Fruit fly (Drosophila melanogaster): ENCODE results near the gene Tbh.

Gene Tbh

dm6 chrX:8075300-8075927 lies 79.9 kb downstream of the Tbh start, which contains the start of the genes Upf2 and CG1571 (continued):
- no peak for TF ChIP-seq dan (GFP tag; IDR thresholded peaks at IDR 0.05)
- no peak for TF ChIP-seq CG6683 (GFP tag; optimal IDR thresholded peaks at IDR 0.05)
- no peak for TF ChIP-seq vfl (GFP tag; optimal IDR thresholded peaks at IDR 0.05)
- TF ChIP-seq repo (GFP tag; optimal IDR thresholded peaks at IDR 0.05), result no peak
- TF ChIP-seq CG7556 (GFP tag; optimal IDR thresholded peaks at IDR 0.05), result no peak
- no peak for TF ChIP-seq Ada2b (GFP tag; IDR thresholded peaks at IDR 0.05)
- peak; percentile 73; the same call in 2 of the 3 replicates for TF ChIP-seq mld (GFP tag; IDR thresholded peaks at IDR 0.05; ENCODE audit: partially characterized antibody)
- peak; percentile 55; the same call in 2 of the 3 replicates for TF ChIP-seq zen2 (GFP tag; IDR thresholded peaks at IDR 0.05; ENCODE audit: partially characterized antibody)
- TF ChIP-seq Hmx (GFP tag; optimal IDR thresholded peaks at IDR 0.05), result no peak
- TF ChIP-seq Stat92E (GFP tag; optimal IDR thresholded peaks at IDR 0.05), result no peak
- no peak for TF ChIP-seq sisA (GFP tag; IDR thresholded peaks at IDR 0.05)
- no peak for TF ChIP-seq CG3163 (GFP tag; optimal IDR thresholded peaks at IDR 0.05)
- TF ChIP-seq bowl (GFP tag; IDR thresholded peaks at IDR 0.05), result no peak
- TF ChIP-seq CG3065 (GFP tag; optimal IDR thresholded peaks at IDR 0.05), result no peak
- no peak for TF ChIP-seq CG31365 (tag; optimal IDR thresholded peaks at IDR 0.05)
- TF ChIP-seq esg (GFP tag; conservative IDR thresholded peaks at IDR 0.05), result no peak
- no peak for TF ChIP-seq Xrp1 (GFP tag; IDR thresholded peaks at IDR 0.05)
- no peak for TF ChIP-seq CG9727 (GFP tag; optimal IDR thresholded peaks at IDR 0.05)
- TF ChIP-seq ssp (GFP tag; IDR thresholded peaks at IDR 0.05), result peak; percentile 89
- no peak for TF ChIP-seq CG6175 (GFP tag; IDR thresholded peaks at IDR 0.05)
- no peak for TF ChIP-seq eyg (GFP tag; optimal IDR thresholded peaks at IDR 0.05)
- no peak for TF ChIP-seq CG8388 (GFP tag; optimal IDR thresholded peaks at IDR 0.05)
- no peak for TF ChIP-seq CG18764 (GFP tag; optimal IDR thresholded peaks at IDR 0.05)
- no peak for TF ChIP-seq nau (GFP tag; optimal IDR thresholded peaks at IDR 0.05)
- TF ChIP-seq HmgD (GFP tag; optimal IDR thresholded peaks at IDR 0.05), result no peak
- no peak for TF ChIP-seq dimm (GFP tag; IDR thresholded peaks at IDR 0.05)
- no peak for TF ChIP-seq gcm (GFP tag; optimal IDR thresholded peaks at IDR 0.05)
- TF ChIP-seq bab2 (GFP tag; optimal IDR thresholded peaks at IDR 0.05), result no peak
- no peak for TF ChIP-seq dysf (GFP tag; IDR thresholded peaks at IDR 0.05)
- TF ChIP-seq lov (optimal IDR thresholded peaks at IDR 0.05), result no peak
- TF ChIP-seq lov (GFP tag; IDR thresholded peaks at IDR 0.05), result no peak
- no peak for TF ChIP-seq run (tag; optimal IDR thresholded peaks at IDR 0.05)
- TF ChIP-seq Usf (GFP tag; optimal IDR thresholded peaks at IDR 0.05), result no peak
- TF ChIP-seq tap (tag; optimal IDR thresholded peaks at IDR 0.05), result no peak
- no peak for TF ChIP-seq CG4854 (GFP tag; optimal IDR thresholded peaks at IDR 0.05)
- no peak for TF ChIP-seq Gsc (GFP tag; IDR thresholded peaks at IDR 0.05)
- TF ChIP-seq CG8089 (GFP tag; optimal IDR thresholded peaks at IDR 0.05), result no peak
- TF ChIP-seq pum (GFP tag; optimal IDR thresholded peaks at IDR 0.05), result no peak
- peak; percentile 40 for TF ChIP-seq HmgZ (tag; optimal IDR thresholded peaks at IDR 0.05)
- no peak for TF ChIP-seq CG7987 (GFP tag; optimal IDR thresholded peaks at IDR 0.05)
- TF ChIP-seq ttk (GFP tag; IDR thresholded peaks at IDR 0.05), result no peak
- TF ChIP-seq dati (GFP tag; IDR thresholded peaks at IDR 0.05), result no peak
- TF ChIP-seq CG34224 (GFP tag; IDR thresholded peaks at IDR 0.05; ENCODE audit: partially characterized antibody), result peak; percentile 74
- no peak for TF ChIP-seq Mad (GFP tag; optimal IDR thresholded peaks at IDR 0.05)
- peak; percentile 94 for TF ChIP-seq Dref (GFP tag; IDR thresholded peaks at IDR 0.05)
- no peak for TF ChIP-seq gsb-n (tag; optimal IDR thresholded peaks at IDR 0.05)
- TF ChIP-seq CG10654 (GFP tag; optimal IDR thresholded peaks at IDR 0.05), result no peak
- no peak for TF ChIP-seq sob (GFP tag; IDR thresholded peaks at IDR 0.05)
- TF ChIP-seq ftz-f1 (GFP tag; optimal IDR thresholded peaks at IDR 0.05), result no peak
- no peak for TF ChIP-seq lbe (GFP tag; optimal IDR thresholded peaks at IDR 0.05)
- no peak for TF ChIP-seq cg (GFP tag; optimal IDR thresholded peaks at IDR 0.05)
- no peak for TF ChIP-seq CG1233 (GFP tag; optimal IDR thresholded peaks at IDR 0.05)

Data from whole organism, embryonic.